Worm (Caenorhabditis elegans) whole organism, L3 larva: Measurements from ENCODE around the gene T01C1.4.

Experiments used
- ama-1 ChIP-seq: fragments of 150-350 bp; optimal IDR thresholded peaks from 2 replicates; lab custom pipeline; 2018
- ceh-16 ChIP-seq: sonication (generic microtip); optimal IDR thresholded peaks from 2 replicates; lab custom pipeline; 2017; ENCODE audit warnings: missing biosample characterization, missing genetic modification characterization
- elt-3 ChIP-seq, 3 experiments: fragments of 150-350 bp in 1 of 3; sonication (generic microtip) in 2 of 3; optimal IDR thresholded peaks; 2 replicates in 2 of 3; 4 replicates in 1 of 3; lab custom pipeline; 2014 to 2017; ENCODE audit warnings: missing biosample characterization in 3 of 3, missing genetic modification characterization in 3 of 3
- lin-39 ChIP-seq: fragments of 150-350 bp; optimal IDR thresholded peaks from 2 replicates; lab custom pipeline; 2018; ENCODE audit warnings: missing biosample characterization, missing genetic modification reagents, missing genetic modification characterization
- nfya-1 ChIP-seq: sonication (generic microtip); optimal IDR thresholded peaks from 2 replicates; lab custom pipeline; 2017; ENCODE audit warnings: missing genetic modification characterization, mild to moderate bottlenecking, missing compliant biosample characterization, antibody characterized with exemption, moderate library complexity; ENCODE audit not compliant: insufficient read depth
- nhr-11 ChIP-seq: fragments of 150-350 bp; optimal IDR thresholded peaks from 2 replicates; lab custom pipeline; 2014; ENCODE audit warnings: missing biosample characterization, missing genetic modification characterization
- nhr-77 ChIP-seq: fragments of 150-350 bp; optimal IDR thresholded peaks from 2 replicates; lab custom pipeline; 2014; ENCODE audit warnings: missing biosample characterization, missing genetic modification characterization
- skn-1 ChIP-seq: fragments of 150-350 bp; optimal IDR thresholded peaks from 2 replicates; lab custom pipeline; 2014; ENCODE audit warnings: missing biosample characterization, missing genetic modification characterization

DNA sequence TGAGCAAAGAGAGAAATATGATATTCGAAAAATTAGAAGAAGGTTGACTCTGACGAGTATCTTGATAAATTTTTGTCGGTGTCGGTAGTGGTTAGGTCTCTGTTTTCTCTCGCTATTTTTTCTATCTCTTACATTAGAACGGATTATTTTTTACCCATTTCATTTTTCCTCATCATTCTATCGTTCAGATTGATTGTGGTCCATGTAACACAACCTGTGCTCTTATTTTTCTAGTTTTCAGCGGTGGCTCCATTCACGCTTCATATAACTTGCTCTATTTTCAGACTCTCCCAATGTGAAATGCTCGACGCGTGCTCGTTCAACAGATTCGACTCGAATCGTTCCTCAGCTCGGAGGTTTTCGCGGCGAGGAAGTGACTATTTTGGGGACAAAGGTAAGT, 17.1 kb upstream of the T01C1.4 start, which contains the start of gene egl-36:
- TF ChIP-seq ama-1 (lab: Kevin White, UChicago) (no peak), elt-3 (tag; optimal IDR thresholded peaks at IDR 0.05; lab: Kevin White, UChicago) (no peak), skn-1 (tag; lab: Kevin White, UChicago) (no peak), ceh-16 (tag; lab: Kevin White, UChicago) (no peak), nhr-77 (no peak), nfya-1 (no peak), nhr-11 (tag; lab: Kevin White, UChicago) (no peak), lin-39 (no peak)
